Worm (Caenorhabditis elegans) whole organism, L1 larva: ENCODE results near the gene T25E12.16.

Experiments
- F16B12.6 ChIP-seq: fragments of 150-350 bp; optimal IDR thresholded peaks from 2 replicates; lab custom pipeline; 2014; ENCODE audit warnings: missing biosample characterization, missing genetic modification characterization
- Y116A8C.19 ChIP-seq: sonication (generic microtip); optimal IDR thresholded peaks from 2 replicates; lab custom pipeline; 2016; ENCODE audit warnings: missing compliant biosample characterization, missing genetic modification characterization, borderline replicate concordance
- aly-2 ChIP-seq: fragments of 150-350 bp; optimal IDR thresholded peaks from 2 replicates; lab custom pipeline; 2014; ENCODE audit warnings: missing biosample characterization, missing genetic modification characterization
- ama-1 ChIP-seq: fragments of 150-350 bp; optimal IDR thresholded peaks from 2 replicates; lab custom pipeline; 2014
- ceh-8 ChIP-seq: fragments of 200-800 bp; sonication (Bioruptor generic); optimal IDR thresholded peaks from 2 replicates; lab custom pipeline; 2018; ENCODE audit warnings: mild to moderate bottlenecking, missing genetic modification characterization, moderate library complexity, missing compliant biosample characterization
- ceh-82 ChIP-seq, 3 experiments: fragments of 150-350 bp in 1 of 3; sonication (generic microtip) in 2 of 3; optimal IDR thresholded peaks; 2 replicates each; lab custom pipeline; 2014 to 2017; ENCODE audit warnings: missing biosample characterization in 3 of 3, missing genetic modification characterization in 3 of 3
- ceh-88 ChIP-seq: fragments of 200-800 bp; sonication (Bioruptor generic); IDR thresholded peaks from 2 replicates; pipeline ENCODE4 v1.3.6; 2022; ENCODE audit warnings: missing genetic modification characterization, missing compliant biosample characterization
- ceh-90 ChIP-seq: sonication (generic microtip); optimal IDR thresholded peaks from 2 replicates; lab custom pipeline; 2016; ENCODE audit warnings: missing genetic modification characterization, missing compliant biosample characterization
- efl-1 ChIP-seq, 4 experiments: fragments of 150-350 bp; optimal IDR thresholded peaks in 3 of 4; peaks in 1 of 4; 1 replicate in 1 of 4; 2 replicates in 3 of 4; lab custom pipeline; 2014; ENCODE audit warnings: missing biosample characterization in 2 of 4, missing genetic modification characterization in 2 of 4, missing genetic modification reagents in 2 of 4
- efl-3 ChIP-seq: fragments of 200-800 bp; sonication (Bioruptor generic); optimal IDR thresholded peaks from 2 replicates; lab custom pipeline; 2018; ENCODE audit warnings: mild to moderate bottlenecking, missing genetic modification characterization, missing compliant biosample characterization
- fkh-4 ChIP-seq: sonication (generic microtip); optimal IDR thresholded peaks from 2 replicates; lab custom pipeline; 2016; ENCODE audit warnings: missing compliant biosample characterization, missing genetic modification characterization, borderline replicate concordance
- fkh-8 ChIP-seq: sonication (generic microtip); optimal IDR thresholded peaks from 2 replicates; lab custom pipeline; 2016; ENCODE audit warnings: mild to moderate bottlenecking, missing genetic modification characterization, missing compliant biosample characterization
- grh-1 ChIP-seq: fragments of 200-800 bp; sonication (Bioruptor generic); IDR thresholded peaks from 2 replicates; pipeline ENCODE4 v1.3.6; 2022; ENCODE audit warnings: missing genetic modification reagents, missing genetic modification characterization, missing compliant biosample characterization
- irx-1 ChIP-seq: sonication (generic microtip); optimal IDR thresholded peaks from 2 replicates; lab custom pipeline; 2016; ENCODE audit warnings: missing genetic modification characterization, missing compliant biosample characterization
- isw-1 ChIP-seq: fragments of 200-800 bp; sonication (Bioruptor generic); IDR thresholded peaks from 2 replicates; pipeline ENCODE4 v1.3.6; 2022; ENCODE audit warnings: missing genetic modification characterization, missing compliant biosample characterization
- jun-1 ChIP-seq: fragments of 150-350 bp; optimal IDR thresholded peaks from 2 replicates; lab custom pipeline; 2014; ENCODE audit warnings: missing biosample characterization, missing genetic modification reagents, missing genetic modification characterization
- lin-13 ChIP-seq: fragments of 150-350 bp; optimal IDR thresholded peaks from 2 replicates; lab custom pipeline; 2014; ENCODE audit warnings: missing biosample characterization, missing genetic modification reagents, missing genetic modification characterization
- mdl-1 ChIP-seq, 2 experiments: fragments of 150-350 bp; optimal IDR thresholded peaks; 2 replicates each; lab custom pipeline; 2014 to 2017; ENCODE audit warnings: missing biosample characterization in 2 of 2, missing genetic modification characterization in 2 of 2, inconsistent platforms in 1 of 2
- mef-2 ChIP-seq: fragments of 150-350 bp; optimal IDR thresholded peaks from 2 replicates; lab custom pipeline; 2014; ENCODE audit warnings: missing biosample characterization, missing genetic modification characterization
- mep-1 ChIP-seq: fragments of 150-350 bp; optimal IDR thresholded peaks from 2 replicates; lab custom pipeline; 2014; ENCODE audit warnings: missing biosample characterization, missing genetic modification characterization
- nhr-12 ChIP-seq: sonication (generic microtip); optimal IDR thresholded peaks from 2 replicates; lab custom pipeline; 2017; ENCODE audit warnings: missing biosample characterization, missing genetic modification characterization
- nhr-28 ChIP-seq: fragments of 150-350 bp; optimal IDR thresholded peaks from 2 replicates; lab custom pipeline; 2014; ENCODE audit warnings: missing biosample characterization, missing genetic modification characterization
- nhr-77 ChIP-seq: fragments of 150-350 bp; optimal IDR thresholded peaks from 2 replicates; lab custom pipeline; 2014; ENCODE audit warnings: missing biosample characterization, missing genetic modification characterization
- pax-3 ChIP-seq: fragments of 200-800 bp; sonication (Bioruptor generic); optimal IDR thresholded peaks from 2 replicates; lab custom pipeline; 2018; ENCODE audit warnings: mild to moderate bottlenecking, missing genetic modification characterization, moderate library complexity, missing compliant biosample characterization
- pqm-1 ChIP-seq: sonication (generic microtip); optimal IDR thresholded peaks from 3 replicates; lab custom pipeline; 2017; ENCODE audit warnings: missing biosample characterization, missing genetic modification characterization
- sox-4 ChIP-seq: sonication (generic microtip); optimal IDR thresholded peaks from 2 replicates; lab custom pipeline; 2016; ENCODE audit warnings: missing genetic modification characterization, missing compliant biosample characterization
- sup-37 ChIP-seq: fragments of 200-800 bp; sonication (Bioruptor generic); optimal IDR thresholded peaks from 2 replicates; lab custom pipeline; 2018; ENCODE audit warnings: mild to moderate bottlenecking, missing genetic modification characterization, missing compliant biosample characterization
- tbx-2 ChIP-seq: sonication (generic microtip); optimal IDR thresholded peaks from 2 replicates; lab custom pipeline; 2016; ENCODE audit warnings: missing genetic modification characterization, missing compliant biosample characterization
- unc-86 ChIP-seq: sonication (generic microtip); optimal IDR thresholded peaks from 2 replicates; lab custom pipeline; 2016; ENCODE audit warnings: missing genetic modification characterization, missing compliant biosample characterization
- unc-98 ChIP-seq: fragments of 200-800 bp; sonication (Bioruptor generic); IDR thresholded peaks from 2 replicates; pipeline ENCODE4 v1.3.6; 2022; ENCODE audit warnings: missing genetic modification characterization, missing compliant biosample characterization
- vab-15 ChIP-seq: sonication (generic microtip); optimal IDR thresholded peaks from 2 replicates; lab custom pipeline; 2017; ENCODE audit warnings: missing genotype, mild to moderate bottlenecking, missing genetic modification characterization, missing compliant biosample characterization
- ztf-4 ChIP-seq: fragments of 150-350 bp; optimal IDR thresholded peaks from 2 replicates; lab custom pipeline; 2014; ENCODE audit warnings: missing biosample characterization, missing genetic modification characterization

The T25E12.16 gene

ce11 chrV:16706549-16706948 lies 27.0 kb downstream of the T25E12.16 start, which contains the start of gene clec-9:
clec-9 (minus strand) TSS chrV:16706649.
- no peak for TF ChIP-seq nhr-77 (tag; lab: Kevin White, UChicago)
- no peak for TF ChIP-seq pax-3 (tag; lab: Kevin White, UChicago)
- TF ChIP-seq aly-2 (tag; lab: Kevin White, UChicago), result no peak
- no peak for TF ChIP-seq fkh-8 (tag; lab: Kevin White, UChicago)
- no peak for TF ChIP-seq isw-1
- TF ChIP-seq vab-15 (tag; lab: Kevin White, UChicago), result no peak
- TF ChIP-seq jun-1 (tag; lab: Kevin White, UChicago), result no peak
- TF ChIP-seq tbx-2 (tag; lab: Kevin White, UChicago), result no peak
- no peak for TF ChIP-seq grh-1 (GFP tag; lab: Robert Waterston, UW)
- TF ChIP-seq mep-1 (tag; lab: Kevin White, UChicago), result no peak
- no peak for TF ChIP-seq ama-1 (lab: Kevin White, UChicago)
- no peak for TF ChIP-seq pqm-1 (tag; lab: Kevin White, UChicago)
- TF ChIP-seq Y116A8C.19 (tag; lab: Kevin White, UChicago), result no peak

DNA sequence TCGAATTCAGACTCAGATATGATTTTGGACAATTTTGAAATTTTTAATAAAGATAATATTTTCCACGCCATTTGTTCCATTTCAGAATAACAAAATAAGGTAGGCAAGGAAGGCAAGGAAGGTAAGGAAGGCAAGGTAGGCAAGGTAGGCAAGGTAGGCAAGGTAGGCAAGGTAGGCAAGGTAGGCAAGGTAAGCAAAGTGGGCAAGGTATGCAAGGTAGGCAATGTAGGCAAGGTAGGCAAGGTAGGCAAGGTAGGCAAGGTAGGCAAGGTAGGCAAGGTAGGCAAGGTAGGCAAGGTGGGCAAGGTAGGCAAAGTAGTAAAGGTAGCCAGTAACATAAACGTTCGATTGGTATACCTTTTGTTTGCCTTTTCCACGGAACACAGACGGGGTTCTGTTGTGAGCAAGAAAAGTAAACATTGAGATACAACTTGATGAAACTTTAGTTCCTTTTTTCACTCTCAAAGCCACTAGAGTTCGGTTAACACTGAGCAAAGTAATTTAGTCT lies 33.8 kb downstream of the T25E12.16 start, which contains the start of gene Y70C5C.1:
TSS of gene Y70C5C.1 (plus strand) at position 458 of the 508 bp plus-strand sequence.
- TF ChIP-seq ceh-90 (tag; lab: Kevin White, UChicago) (no peak), efl-1 (optimal IDR thresholded peaks at IDR 0.05; lab: Kevin White, UChicago) (no peak), efl-1 (GFP tag; optimal IDR thresholded peaks at IDR 0.05 in 1 of 2; lab: Kevin White, UChicago) (peak in 1 of 2 experiments; percentile 85)

ce11 chrV:16697178-16697577 lies 36.4 kb downstream of the T25E12.16 start, which contains the start of gene srw-41:
srw-41 (plus strand) TSS chrV:16697478.
- TF ChIP-seq pax-3 (tag; lab: Kevin White, UChicago) (no peak), nhr-77 (tag; lab: Kevin White, UChicago) (no peak), unc-86 (tag; lab: Kevin White, UChicago) (no peak), efl-3 (GFP tag; lab: Kevin White, UChicago) (no peak), jun-1 (tag; lab: Kevin White, UChicago) (no peak), ceh-90 (tag; lab: Kevin White, UChicago) (no peak), ztf-4 (tag; lab: Kevin White, UChicago) (no peak), mef-2 (no peak), nhr-28 (tag; lab: Kevin White, UChicago) (no peak), F16B12.6 (tag; lab: Kevin White, UChicago) (no peak), lin-13 (GFP tag; lab: Kevin White, UChicago) (no peak), pqm-1 (tag; lab: Kevin White, UChicago) (no peak)

- TF ChIP-seq efl-1 (optimal IDR thresholded peaks at IDR 0.05; lab: Kevin White, UChicago), result no peak
- peak in 1 of 2 experiments; percentile 79 for TF ChIP-seq efl-1 (GFP tag; optimal IDR thresholded peaks at IDR 0.05 in 1 of 2; lab: Kevin White, UChicago)
- TF ChIP-seq F16B12.6 (tag; lab: Kevin White, UChicago), result no peak
Observed at ce11 chrV:16695499-16695898, 38.1 kb downstream of the T25E12.16 start.

ce11 chrV:16694538-16694937 lies 39.0 kb downstream of the T25E12.16 start, which contains the start of gene srz-101:
srz-101 (plus strand) TSS chrV:16694838.
- TF ChIP-seq ceh-88 (no peak), fkh-4 (no peak), ceh-82 (tag; optimal IDR thresholded peaks at IDR 0.05; lab: Kevin White, UChicago) (no peak), sup-37 (no peak), irx-1 (tag; lab: Kevin White, UChicago) (no peak)

DNA sequence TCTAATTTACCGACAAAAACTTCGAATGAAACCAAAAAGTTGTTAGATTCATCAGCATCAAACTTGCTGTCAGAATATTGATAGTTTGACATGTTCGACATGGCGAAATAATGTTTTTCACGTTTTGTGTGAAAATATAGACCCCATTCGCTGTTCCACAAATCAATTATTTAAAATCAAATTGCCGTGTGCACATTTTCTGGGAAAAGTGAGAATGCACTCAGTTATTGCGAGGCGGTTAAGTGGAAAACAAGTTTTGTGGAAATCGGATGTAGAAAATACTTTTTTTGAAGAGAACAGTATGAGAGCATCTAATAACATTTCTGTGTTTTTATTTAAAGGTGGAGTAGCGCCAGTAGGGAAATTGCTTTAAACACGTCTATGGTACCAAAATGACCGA lies 39.8 kb downstream of the T25E12.16 start, which contains the start of gene srw-42:
TSS of gene srw-42 (minus strand) at position 101 of the 400 bp plus-strand sequence.
- no peak for TF ChIP-seq sox-4
- no peak for TF ChIP-seq ceh-8 (GFP tag; lab: Kevin White, UChicago)
- TF ChIP-seq unc-98, result no peak
- TF ChIP-seq nhr-12 (tag; lab: Kevin White, UChicago), result no peak
- TF ChIP-seq mdl-1 (tag; optimal IDR thresholded peaks at IDR 0.05; lab: Kevin White, UChicago), result no peak
- no peak for TF ChIP-seq lin-13 (GFP tag; lab: Kevin White, UChicago)
- no peak for TF ChIP-seq grh-1 (GFP tag; lab: Robert Waterston, UW)
